Worm (Caenorhabditis elegans) whole organism, L2 larva: ENCODE measurements around the gene gly-5.

ENCODE experiments used
- Y55F3AM.14 ChIP-seq: fragments of 200-800 bp; sonication (Bioruptor generic); optimal IDR thresholded peaks from 2 replicates; lab custom pipeline; 2018; ENCODE audit warnings: mild to moderate bottlenecking, missing genetic modification characterization, missing compliant biosample characterization
- blmp-1 ChIP-seq: sonication (generic microtip); optimal IDR thresholded peaks from 2 replicates; lab custom pipeline; 2017; ENCODE audit warnings: missing genetic modification characterization, mild to moderate bottlenecking, missing compliant biosample characterization, antibody characterized with exemption, moderate library complexity; ENCODE audit not compliant: insufficient read depth
- dmd-4 ChIP-seq: sonication (generic microtip); optimal IDR thresholded peaks from 2 replicates; lab custom pipeline; 2017; ENCODE audit warnings: missing biosample characterization, missing genetic modification characterization
- fos-1 ChIP-seq: fragments of 150-350 bp; optimal IDR thresholded peaks from 2 replicates; lab custom pipeline; 2014; ENCODE audit warnings: missing biosample characterization, missing genetic modification characterization
- lin-11 ChIP-seq: fragments of 150-350 bp; sonication (generic microtip); optimal IDR thresholded peaks from 2 replicates; lab custom pipeline; 2014; ENCODE audit warnings: missing biosample characterization, missing genetic modification characterization, inconsistent platforms, mixed read lengths
- mbf-1 ChIP-seq: sonication (generic microtip); optimal IDR thresholded peaks from 2 replicates; lab custom pipeline; 2017; ENCODE audit warnings: missing biosample characterization, missing genetic modification characterization
- snpc-4 ChIP-seq: fragments of 150-350 bp; optimal IDR thresholded peaks from 2 replicates; lab custom pipeline; 2014; ENCODE audit warnings: missing biosample characterization, missing genetic modification characterization

gly-5 gene

DNA sequence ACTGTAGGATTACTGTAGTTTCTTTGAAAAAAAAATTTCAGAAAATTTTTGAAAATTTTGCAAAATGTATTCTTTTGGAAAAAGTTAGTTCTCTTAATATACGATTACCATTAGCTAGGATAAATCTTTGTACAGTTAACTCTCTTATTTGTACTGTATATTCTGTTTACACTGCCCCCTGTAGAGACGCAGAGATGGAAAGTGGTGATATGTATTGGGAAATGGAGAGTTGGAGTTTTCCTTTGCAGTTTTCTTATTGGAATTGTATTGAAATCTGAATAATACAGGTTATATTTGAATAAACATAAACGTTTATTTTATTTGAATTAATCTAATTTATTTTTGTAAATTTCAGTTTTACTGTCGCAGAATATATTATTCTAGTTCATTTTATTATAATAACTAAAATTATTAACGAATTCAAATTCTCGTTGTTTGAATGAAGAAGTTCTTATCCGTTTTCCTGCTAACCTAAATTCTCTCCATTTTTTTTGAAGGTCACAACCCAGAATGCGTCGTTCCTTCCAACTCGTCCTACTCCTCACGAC is 67.1 kb downstream of the gly-5 start, which contains the start of gene F56A8.9:
Gene F56A8.9, plus strand, starts transcription at position 498 of the 548 bp plus-strand sequence.
- TF ChIP-seq snpc-4 (tag; lab: Kevin White, UChicago) (no peak), lin-11 (tag; lab: Kevin White, UChicago) (no peak), Y55F3AM.14 (GFP tag; lab: Kevin White, UChicago) (no peak), mbf-1 (tag; lab: Kevin White, UChicago) (no peak), dmd-4 (tag; lab: Kevin White, UChicago) (no peak), blmp-1 (tag; lab: Kevin White, UChicago) (no peak), fos-1 (tag; lab: Kevin White, UChicago) (no peak)
